Worm (Caenorhabditis elegans) whole organism, late embryonic: ENCODE data around the gene nasp-2.

Experiments used
- ceh-24 ChIP-seq: sonication (generic microtip); optimal IDR thresholded peaks from 2 replicates; lab custom pipeline; 2016; ENCODE audit warnings: mild to moderate bottlenecking, missing genetic modification characterization, missing compliant biosample characterization
- ceh-34 ChIP-seq: sonication (generic microtip); optimal IDR thresholded peaks from 2 replicates; lab custom pipeline; 2016; ENCODE audit warnings: mild to moderate bottlenecking, missing genetic modification characterization, missing compliant biosample characterization
- hlh-6 ChIP-seq: sonication (generic microtip); optimal IDR thresholded peaks from 2 replicates; lab custom pipeline; 2016; ENCODE audit warnings: missing genotype, missing genetic modification characterization, missing compliant biosample characterization
- pag-3 ChIP-seq: sonication (generic microtip); optimal IDR thresholded peaks from 2 replicates; lab custom pipeline; 2016; ENCODE audit warnings: missing compliant biosample characterization, missing genetic modification characterization, borderline replicate concordance
- pax-1 ChIP-seq: fragments of 150-350 bp; optimal IDR thresholded peaks from 2 replicates; lab custom pipeline; 2014; ENCODE audit warnings: missing biosample characterization, missing genetic modification characterization
- pha-4 ChIP-seq: fragments of 150-350 bp; optimal IDR thresholded peaks from 2 replicates; lab custom pipeline; 2018; ENCODE audit warnings: missing biosample characterization, missing genetic modification reagents, missing genetic modification characterization
- tbx-7 ChIP-seq: sonication (generic microtip); optimal IDR thresholded peaks from 2 replicates; lab custom pipeline; 2016; ENCODE audit warnings: missing genotype, missing genetic modification characterization, missing compliant biosample characterization

DNA sequence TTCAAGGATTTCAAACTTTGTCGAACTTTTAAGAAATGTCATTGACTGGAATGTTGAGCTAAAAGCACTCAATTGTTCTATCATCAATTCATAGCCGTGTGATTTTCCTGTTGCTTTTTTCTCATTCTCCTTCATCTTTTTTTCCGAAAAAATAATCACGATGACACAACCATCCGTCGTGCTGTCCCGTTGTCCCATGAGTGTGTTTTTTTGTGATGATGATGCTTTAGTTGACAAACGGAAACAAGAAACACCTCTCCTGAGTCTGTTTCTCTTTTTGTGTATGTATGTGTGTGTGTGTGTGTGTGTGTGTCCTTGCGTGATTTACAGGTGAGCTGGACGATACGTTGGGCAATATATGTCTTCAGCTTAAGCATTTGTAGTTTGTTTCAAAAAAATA, 11.6 kb downstream of the nasp-2 start:
- no peak for TF ChIP-seq pax-1
- TF ChIP-seq ceh-24 (tag; lab: Kevin White, UChicago), result no peak
- TF ChIP-seq tbx-7 (tag; lab: Kevin White, UChicago), result no peak
- TF ChIP-seq hlh-6, result no peak
- TF ChIP-seq ceh-34 (tag; lab: Kevin White, UChicago), result no peak
- no peak for TF ChIP-seq pha-4
- TF ChIP-seq pag-3, result no peak
